Worm (Caenorhabditis elegans) whole organism, mixed stage, embryonic: Measurements from ENCODE around the gene F17A2.16.
A peak's percentile ranks its signal among the peaks of the same experiment; 100 is the strongest.

Experiments
- bed-3 ChIP-seq: fragments of 200-800 bp; sonication (Bioruptor generic); optimal IDR thresholded peaks from 3 replicates; lab custom pipeline; 2018; ENCODE audit warnings: mild to moderate bottlenecking, missing genetic modification characterization, moderate library complexity, missing compliant biosample characterization
- ceh-83 ChIP-seq: fragments of 200-800 bp; sonication (Bioruptor generic); optimal IDR thresholded peaks from 2 replicates; lab custom pipeline; 2018; ENCODE audit warnings: mild to moderate bottlenecking, missing genetic modification characterization, missing compliant biosample characterization
- drap-1 ChIP-seq: fragments of 200-800 bp; sonication (Bioruptor generic); optimal IDR thresholded peaks from 3 replicates; lab custom pipeline; 2018; ENCODE audit warnings: mild to moderate bottlenecking, missing genetic modification characterization, missing compliant biosample characterization
- elt-3 ChIP-seq: fragments of 150-350 bp; optimal IDR thresholded peaks from 2 replicates; lab custom pipeline; 2014; ENCODE audit warnings: missing biosample characterization, missing genetic modification characterization
- lin-13 ChIP-seq: fragments of 150-350 bp; optimal IDR thresholded peaks from 2 replicates; lab custom pipeline; 2014; ENCODE audit warnings: missing biosample characterization, missing genetic modification characterization
- lsy-2 ChIP-seq: fragments of 150-350 bp; optimal IDR thresholded peaks from 2 replicates; lab custom pipeline; 2014; ENCODE audit warnings: missing biosample characterization, missing genetic modification characterization
- mab-5 ChIP-seq: fragments of 150-350 bp; optimal IDR thresholded peaks from 2 replicates; lab custom pipeline; 2014; ENCODE audit warnings: missing biosample characterization, missing genetic modification characterization
- mep-1 ChIP-seq: fragments of 150-350 bp; optimal IDR thresholded peaks from 2 replicates; lab custom pipeline; 2017; ENCODE audit warnings: missing biosample characterization, missing genetic modification reagents, missing genetic modification characterization, inconsistent platforms
- nhr-237 ChIP-seq: fragments of 150-350 bp; optimal IDR thresholded peaks from 2 replicates; lab custom pipeline; 2014; ENCODE audit warnings: missing biosample characterization, missing genetic modification characterization
- nhr-28 ChIP-seq: fragments of 150-350 bp; optimal IDR thresholded peaks from 2 replicates; lab custom pipeline; 2014; ENCODE audit warnings: missing biosample characterization, missing genetic modification characterization
- pha-4 ChIP-seq: fragments of 150-350 bp; optimal IDR thresholded peaks from 2 replicates; lab custom pipeline; 2018; ENCODE audit warnings: missing biosample characterization, missing genetic modification reagents, missing genetic modification characterization
- snpc-4 ChIP-seq: fragments of 150-350 bp; optimal IDR thresholded peaks from 2 replicates; lab custom pipeline; 2014; ENCODE audit warnings: missing biosample characterization, missing genetic modification characterization
- sptf-1 ChIP-seq: sonication (generic microtip); optimal IDR thresholded peaks from 2 replicates; lab custom pipeline; 2017; ENCODE audit warnings: mild to moderate bottlenecking, missing genetic modification characterization, moderate library complexity, missing compliant biosample characterization
- unc-62 ChIP-seq: fragments of 150-350 bp; optimal IDR thresholded peaks from 2 replicates; lab custom pipeline; 2014; ENCODE audit warnings: missing biosample characterization, missing genetic modification reagents, missing genetic modification characterization

ce11 chrX:12350207-12350606 lies 42.0 kb downstream of the F17A2.16 start, which contains the start of gene F42F12.3:
- no peak for TF ChIP-seq lsy-2 (tag; lab: Kevin White, UChicago)
- TF ChIP-seq bed-3, result no peak
- no peak for TF ChIP-seq snpc-4 (tag; lab: Kevin White, UChicago)
- TF ChIP-seq unc-62 (GFP tag; lab: Kevin White, UChicago), result no peak
- no peak for TF ChIP-seq elt-3 (tag; lab: Kevin White, UChicago)
- TF ChIP-seq nhr-237, result no peak
- peak; percentile 3 for TF ChIP-seq pha-4 (tag; lab: Kevin White, UChicago)
- no peak for TF ChIP-seq sptf-1 (tag; lab: Kevin White, UChicago)
- TF ChIP-seq mab-5, result no peak
- TF ChIP-seq lin-13 (tag; lab: Kevin White, UChicago), result no peak
- no peak for TF ChIP-seq drap-1 (GFP tag; lab: Kevin White, UChicago)
- TF ChIP-seq nhr-28, result no peak
- no peak for TF ChIP-seq mep-1 (tag; lab: Kevin White, UChicago)
- TF ChIP-seq ceh-83 (GFP tag; lab: Kevin White, UChicago), result no peak
